Worm (Caenorhabditis elegans) whole organism, L1 larva: ENCODE measurements around the gene cdo-1.

Source experiments
- C04F5.9 ChIP-seq: sonication (generic microtip); optimal IDR thresholded peaks from 2 replicates; lab custom pipeline; 2016; ENCODE audit warnings: missing genetic modification characterization, missing compliant biosample characterization
- C16A3.4 ChIP-seq: fragments of 150-350 bp; optimal IDR thresholded peaks from 2 replicates; lab custom pipeline; 2014; ENCODE audit warnings: missing biosample characterization, missing genetic modification characterization
- F16B12.6 ChIP-seq: fragments of 150-350 bp; optimal IDR thresholded peaks from 2 replicates; lab custom pipeline; 2014; ENCODE audit warnings: missing biosample characterization, missing genetic modification characterization
- Y116A8C.19 ChIP-seq: sonication (generic microtip); optimal IDR thresholded peaks from 2 replicates; lab custom pipeline; 2016; ENCODE audit warnings: missing compliant biosample characterization, missing genetic modification characterization, borderline replicate concordance
- aha-1 ChIP-seq: fragments of 150-350 bp; optimal IDR thresholded peaks from 2 replicates; lab custom pipeline; 2014; ENCODE audit warnings: missing biosample characterization, missing genetic modification characterization
- aly-2 ChIP-seq: fragments of 150-350 bp; optimal IDR thresholded peaks from 2 replicates; lab custom pipeline; 2014; ENCODE audit warnings: missing biosample characterization, missing genetic modification characterization
- blmp-1 ChIP-seq: fragments of 150-350 bp; optimal IDR thresholded peaks from 2 replicates; lab custom pipeline; 2014; ENCODE audit warnings: missing biosample characterization, missing genetic modification characterization
- ceh-63 ChIP-seq: fragments of 200-800 bp; sonication (Bioruptor generic); optimal IDR thresholded peaks from 2 replicates; lab custom pipeline; 2018; ENCODE audit warnings: mild to moderate bottlenecking, missing genetic modification characterization, missing compliant biosample characterization
- ceh-82 ChIP-seq, 3 experiments: fragments of 150-350 bp in 1 of 3; sonication (generic microtip) in 2 of 3; optimal IDR thresholded peaks; 2 replicates each; lab custom pipeline; 2014 to 2017; ENCODE audit warnings: missing biosample characterization in 3 of 3, missing genetic modification characterization in 3 of 3
- ceh-88 ChIP-seq: fragments of 200-800 bp; sonication (Bioruptor generic); IDR thresholded peaks from 2 replicates; pipeline ENCODE4 v1.3.6; 2022; ENCODE audit warnings: missing genetic modification characterization, missing compliant biosample characterization
- ceh-90 ChIP-seq: sonication (generic microtip); optimal IDR thresholded peaks from 2 replicates; lab custom pipeline; 2016; ENCODE audit warnings: missing genetic modification characterization, missing compliant biosample characterization
- ces-1 ChIP-seq: fragments of 150-350 bp; optimal IDR thresholded peaks from 2 replicates; lab custom pipeline; 2014; ENCODE audit warnings: missing biosample characterization, missing genetic modification reagents, missing genetic modification characterization
- dsc-1 ChIP-seq: sonication (generic microtip); optimal IDR thresholded peaks from 2 replicates; lab custom pipeline; 2016; ENCODE audit warnings: mild to moderate bottlenecking, missing genetic modification characterization, missing compliant biosample characterization
- efl-1 ChIP-seq, 4 experiments: fragments of 150-350 bp; optimal IDR thresholded peaks in 3 of 4; peaks in 1 of 4; 1 replicate in 1 of 4; 2 replicates in 3 of 4; lab custom pipeline; 2014; ENCODE audit warnings: missing biosample characterization in 2 of 4, missing genetic modification characterization in 2 of 4, missing genetic modification reagents in 2 of 4
- efl-3 ChIP-seq: fragments of 200-800 bp; sonication (Bioruptor generic); optimal IDR thresholded peaks from 2 replicates; lab custom pipeline; 2018; ENCODE audit warnings: mild to moderate bottlenecking, missing genetic modification characterization, missing compliant biosample characterization
- egl-13 ChIP-seq: sonication (generic microtip); optimal IDR thresholded peaks from 2 replicates; lab custom pipeline; 2016; ENCODE audit warnings: missing genotype, missing genetic modification reagents, missing genetic modification characterization, missing compliant biosample characterization
- elt-3 ChIP-seq, 6 experiments: fragments of 150-350 bp in 1 of 6; sonication (generic microtip); optimal IDR thresholded peaks; 2 replicates each; lab custom pipeline; 2017 to 2018; ENCODE audit warnings: missing biosample characterization in 6 of 6, missing genetic modification characterization in 6 of 6, inconsistent platforms in 1 of 6
- ets-5 ChIP-seq: fragments of 200-800 bp; sonication (Bioruptor generic); IDR thresholded peaks from 2 replicates; pipeline ENCODE4 v1.3.6; 2022; ENCODE audit warnings: missing genetic modification characterization, missing compliant biosample characterization
- fkh-10 ChIP-seq: sonication (generic microtip); optimal IDR thresholded peaks from 2 replicates; lab custom pipeline; 2017; ENCODE audit warnings: missing biosample characterization, missing genetic modification reagents, missing genetic modification characterization
- fkh-4 ChIP-seq: sonication (generic microtip); optimal IDR thresholded peaks from 2 replicates; lab custom pipeline; 2016; ENCODE audit warnings: missing compliant biosample characterization, missing genetic modification characterization, borderline replicate concordance
- hpl-2 ChIP-seq: fragments of 150-350 bp; optimal IDR thresholded peaks from 2 replicates; lab custom pipeline; 2014; ENCODE audit warnings: missing biosample characterization, missing genetic modification reagents, missing genetic modification characterization
- isw-1 ChIP-seq: fragments of 200-800 bp; sonication (Bioruptor generic); IDR thresholded peaks from 2 replicates; pipeline ENCODE4 v1.3.6; 2022; ENCODE audit warnings: missing genetic modification characterization, missing compliant biosample characterization
- lin-13 ChIP-seq: fragments of 150-350 bp; optimal IDR thresholded peaks from 2 replicates; lab custom pipeline; 2014; ENCODE audit warnings: missing biosample characterization, missing genetic modification reagents, missing genetic modification characterization
- lin-35 ChIP-seq, 2 experiments: fragments of 150-350 bp; optimal IDR thresholded peaks; 2 replicates each; lab custom pipeline; 2014; ENCODE audit warnings: missing biosample characterization in 2 of 2, missing genetic modification characterization in 2 of 2, missing genetic modification reagents in 2 of 2
- lin-39 ChIP-seq: fragments of 150-350 bp; optimal IDR thresholded peaks from 2 replicates; lab custom pipeline; 2014; ENCODE audit warnings: missing biosample characterization, missing genetic modification reagents, missing genetic modification characterization
- lir-3 ChIP-seq: sonication (generic microtip); optimal IDR thresholded peaks from 2 replicates; lab custom pipeline; 2016; ENCODE audit warnings: mild to moderate bottlenecking, missing genetic modification characterization, moderate library complexity, missing compliant biosample characterization; ENCODE audit not compliant: poor library complexity
- lsy-2 ChIP-seq, 2 experiments: fragments of 150-350 bp; optimal IDR thresholded peaks; 2 replicates each; lab custom pipeline; 2014; ENCODE audit warnings: missing biosample characterization in 2 of 2, missing genetic modification characterization in 2 of 2
- mdl-1 ChIP-seq, 2 experiments: fragments of 150-350 bp; optimal IDR thresholded peaks; 2 replicates each; lab custom pipeline; 2014 to 2017; ENCODE audit warnings: missing biosample characterization in 2 of 2, missing genetic modification characterization in 2 of 2, inconsistent platforms in 1 of 2
- mef-2 ChIP-seq: fragments of 150-350 bp; optimal IDR thresholded peaks from 2 replicates; lab custom pipeline; 2014; ENCODE audit warnings: missing biosample characterization, missing genetic modification characterization
- mep-1 ChIP-seq: fragments of 150-350 bp; optimal IDR thresholded peaks from 2 replicates; lab custom pipeline; 2014; ENCODE audit warnings: missing biosample characterization, missing genetic modification characterization
- nhr-11 ChIP-seq: fragments of 150-350 bp; optimal IDR thresholded peaks from 2 replicates; lab custom pipeline; 2014; ENCODE audit warnings: missing biosample characterization, missing genetic modification characterization
- nhr-19 ChIP-seq: fragments of 200-800 bp; sonication (Bioruptor generic); conservative IDR thresholded peaks from 2 replicates; pipeline ENCODE4 v1.3.6; 2022; ENCODE audit warnings: missing genetic modification characterization, missing compliant biosample characterization
- nhr-47 ChIP-seq: sonication (generic microtip); optimal IDR thresholded peaks from 2 replicates; lab custom pipeline; 2016; ENCODE audit warnings: mild to moderate bottlenecking, missing genetic modification characterization, moderate library complexity, missing compliant biosample characterization
- nhr-71 ChIP-seq: sonication (generic microtip); optimal IDR thresholded peaks from 2 replicates; lab custom pipeline; 2016; ENCODE audit warnings: mild to moderate bottlenecking, missing genetic modification characterization, moderate library complexity, missing compliant biosample characterization
- nhr-76 ChIP-seq: sonication (generic microtip); optimal IDR thresholded peaks from 2 replicates; lab custom pipeline; 2017; ENCODE audit warnings: missing biosample characterization, missing genetic modification characterization
- nhr-85 ChIP-seq: sonication (generic microtip); peaks from one replicate; lab custom pipeline; 2016; ENCODE audit warnings: missing genetic modification characterization, inconsistent platforms, missing compliant biosample characterization
- pag-3 ChIP-seq: sonication (generic microtip); optimal IDR thresholded peaks from 2 replicates; lab custom pipeline; 2017; ENCODE audit warnings: missing genetic modification characterization, mild to moderate bottlenecking, missing compliant biosample characterization, antibody characterized with exemption, borderline replicate concordance; ENCODE audit not compliant: insufficient read depth
- pax-3 ChIP-seq: fragments of 200-800 bp; sonication (Bioruptor generic); optimal IDR thresholded peaks from 2 replicates; lab custom pipeline; 2018; ENCODE audit warnings: mild to moderate bottlenecking, missing genetic modification characterization, moderate library complexity, missing compliant biosample characterization
- pqm-1 ChIP-seq: sonication (generic microtip); optimal IDR thresholded peaks from 3 replicates; lab custom pipeline; 2017; ENCODE audit warnings: missing biosample characterization, missing genetic modification characterization
- rnt-1 ChIP-seq: sonication (generic microtip); optimal IDR thresholded peaks from 2 replicates; lab custom pipeline; 2016; ENCODE audit warnings: mild to moderate bottlenecking, missing genetic modification characterization, moderate library complexity, missing compliant biosample characterization
- skn-1 ChIP-seq: fragments of 150-350 bp; optimal IDR thresholded peaks from 2 replicates; lab custom pipeline; 2014; ENCODE audit warnings: missing biosample characterization, missing genetic modification characterization
- snu-23 ChIP-seq: sonication (generic microtip); optimal IDR thresholded peaks from 2 replicates; lab custom pipeline; 2016; ENCODE audit warnings: missing genetic modification characterization, missing compliant biosample characterization
- sox-4 ChIP-seq: sonication (generic microtip); optimal IDR thresholded peaks from 2 replicates; lab custom pipeline; 2016; ENCODE audit warnings: missing genetic modification characterization, missing compliant biosample characterization
- sup-37 ChIP-seq: fragments of 200-800 bp; sonication (Bioruptor generic); optimal IDR thresholded peaks from 2 replicates; lab custom pipeline; 2018; ENCODE audit warnings: mild to moderate bottlenecking, missing genetic modification characterization, missing compliant biosample characterization
- swsn-7 ChIP-seq: sonication (generic microtip); optimal IDR thresholded peaks from 2 replicates; lab custom pipeline; 2016; ENCODE audit warnings: missing genetic modification characterization, missing compliant biosample characterization
- tbx-2 ChIP-seq: sonication (generic microtip); optimal IDR thresholded peaks from 2 replicates; lab custom pipeline; 2016; ENCODE audit warnings: missing genetic modification characterization, missing compliant biosample characterization
- unc-130 ChIP-seq: fragments of 150-350 bp; optimal IDR thresholded peaks from 2 replicates; lab custom pipeline; 2017; ENCODE audit warnings: missing biosample characterization, missing genetic modification characterization, inconsistent platforms
- unc-30 ChIP-seq: sonication (generic microtip); optimal IDR thresholded peaks from 2 replicates; lab custom pipeline; 2017; ENCODE audit warnings: missing biosample characterization, missing genetic modification characterization
- xbp-1 ChIP-seq: sonication (generic microtip); optimal IDR thresholded peaks from 2 replicates; lab custom pipeline; 2016; ENCODE audit warnings: missing genetic modification characterization, missing compliant biosample characterization
- ztf-11 ChIP-seq, 2 experiments: sonication (generic microtip); optimal IDR thresholded peaks; 2 replicates each; lab custom pipeline; 2016 to 2017; ENCODE audit warnings: missing genetic modification characterization in 2 of 2, missing biosample characterization in 1 of 2, missing compliant biosample characterization in 1 of 2
- ztf-4 ChIP-seq: fragments of 150-350 bp; optimal IDR thresholded peaks from 2 replicates; lab custom pipeline; 2014; ENCODE audit warnings: missing biosample characterization, missing genetic modification characterization

The cdo-1 gene

DNA sequence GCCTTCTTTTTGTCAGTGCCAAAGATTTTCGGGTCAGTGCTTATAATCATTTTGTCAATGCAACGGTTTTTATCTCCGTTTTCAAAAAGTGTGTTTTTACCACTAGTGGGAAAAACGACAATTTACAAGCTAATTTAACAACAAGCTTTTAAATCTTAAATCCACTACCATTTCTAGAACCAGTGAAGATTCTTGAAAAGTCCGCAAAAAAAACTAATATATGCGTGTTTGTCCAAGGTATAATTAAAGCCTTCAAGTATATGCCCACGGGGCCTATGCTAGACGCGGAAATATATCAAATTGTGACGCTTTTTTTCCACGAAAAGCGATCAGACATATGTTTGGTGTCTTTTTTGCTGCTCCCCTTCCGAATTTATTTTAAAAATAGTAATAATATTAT is 49.2 kb upstream of the cdo-1 start (continued):
- TF ChIP-seq mdl-1 (tag; optimal IDR thresholded peaks at IDR 0.05; lab: Kevin White, UChicago): no peak
- TF ChIP-seq C16A3.4 (tag; lab: Kevin White, UChicago): no peak
- TF ChIP-seq C04F5.9 (tag; lab: Kevin White, UChicago): no peak
- peak; percentile 1 for TF ChIP-seq pax-3 (tag; lab: Kevin White, UChicago)
- TF ChIP-seq nhr-11 (tag; lab: Kevin White, UChicago): no peak
- TF ChIP-seq lin-13: no peak

- no peak for TF ChIP-seq rnt-1 (tag; lab: Kevin White, UChicago)
- TF ChIP-seq efl-1 (optimal IDR thresholded peaks at IDR 0.05; lab: Kevin White, UChicago): no peak
- peak in 1 of 2 experiments; percentile 43 for TF ChIP-seq efl-1 (GFP tag; optimal IDR thresholded peaks at IDR 0.05 in 1 of 2; lab: Kevin White, UChicago)
- TF ChIP-seq nhr-47 (tag; lab: Kevin White, UChicago): peak; percentile 64
- no peak for TF ChIP-seq mdl-1 (tag; optimal IDR thresholded peaks at IDR 0.05; lab: Kevin White, UChicago)
- no peak for TF ChIP-seq hpl-2 (GFP tag; lab: Kevin White, UChicago)
- no peak for TF ChIP-seq ceh-88
- TF ChIP-seq F16B12.6: no peak
- TF ChIP-seq tbx-2 (tag; lab: Kevin White, UChicago): no peak
- TF ChIP-seq pqm-1: no peak
- TF ChIP-seq ztf-11 (tag; optimal IDR thresholded peaks at IDR 0.05; lab: Kevin White, UChicago): no peak
- TF ChIP-seq lin-39: no peak
- TF ChIP-seq unc-30 (tag; lab: Kevin White, UChicago): no peak
- peak; percentile 6 for TF ChIP-seq fkh-10 (GFP tag; lab: Kevin White, UChicago)
- TF ChIP-seq ces-1 (GFP tag; lab: Kevin White, UChicago): no peak
- TF ChIP-seq isw-1 (GFP tag; lab: Robert Waterston, UW): 0 out of 2 replicates have a peak, but pooled peaks have one; percentile 14
- no peak for TF ChIP-seq lir-3 (tag; lab: Kevin White, UChicago)
- TF ChIP-seq aly-2: no peak
- no peak for TF ChIP-seq aha-1
- TF ChIP-seq mef-2 (tag; lab: Kevin White, UChicago): no peak
- TF ChIP-seq pag-3 (tag; lab: Kevin White, UChicago): no peak
- no peak for TF ChIP-seq nhr-19 (GFP tag; lab: Robert Waterston, UW)
- TF ChIP-seq ceh-63: peak; percentile 49
- no peak for TF ChIP-seq nhr-76
- no peak for TF ChIP-seq efl-3
- TF ChIP-seq ztf-4 (tag; lab: Kevin White, UChicago): no peak
- TF ChIP-seq ceh-82 (tag; optimal IDR thresholded peaks at IDR 0.05; lab: Kevin White, UChicago): peak in 1 of 3 experiments; percentile 28
- no peak for TF ChIP-seq fkh-4 (tag; lab: Kevin White, UChicago)
- TF ChIP-seq sox-4 (tag; lab: Kevin White, UChicago): no peak
- peak; percentile 27 for TF ChIP-seq pax-3 (tag; lab: Kevin White, UChicago)
- peak; percentile 76 for TF ChIP-seq egl-13
- no peak for TF ChIP-seq xbp-1 (tag; lab: Kevin White, UChicago)
- no peak for TF ChIP-seq nhr-85
- no peak for TF ChIP-seq sup-37
- TF ChIP-seq lin-35 (GFP tag; optimal IDR thresholded peaks at IDR 0.05; lab: Kevin White, UChicago): peak in 1 of 2 experiments; percentile 2
- TF ChIP-seq ceh-90 (tag; lab: Kevin White, UChicago): no peak
- peak in 1 of 2 experiments; percentile 24 for TF ChIP-seq lsy-2 (tag; optimal IDR thresholded peaks at IDR 0.05; lab: Kevin White, UChicago)
- TF ChIP-seq skn-1 (tag; lab: Kevin White, UChicago): peak; percentile 9
- TF ChIP-seq Y116A8C.19: no peak
- no peak for TF ChIP-seq blmp-1 (tag; lab: Kevin White, UChicago)
- TF ChIP-seq elt-3 (tag; optimal IDR thresholded peaks at IDR 0.05; lab: Kevin White, UChicago): no peak
- TF ChIP-seq mep-1 (tag; lab: Kevin White, UChicago): no peak
- peak; percentile 43 for TF ChIP-seq dsc-1 (tag; lab: Kevin White, UChicago)
- TF ChIP-seq nhr-71 (tag; lab: Kevin White, UChicago): peak; percentile 53
- TF ChIP-seq unc-130 (tag; lab: Kevin White, UChicago): no peak
- peak; percentile 34 for TF ChIP-seq snu-23
- TF ChIP-seq lin-13: no peak
- no peak for TF ChIP-seq ets-5 (GFP tag; lab: Robert Waterston, UW)
- peak; percentile 45 for TF ChIP-seq swsn-7
These were observed 47.0 kb upstream of the cdo-1 start for ce11 chrX:910337-910736.
